Fruit fly (Drosophila melanogaster): Measurements from ENCODE around the gene Fer1HCH.

Fer1HCH gene

DNA sequence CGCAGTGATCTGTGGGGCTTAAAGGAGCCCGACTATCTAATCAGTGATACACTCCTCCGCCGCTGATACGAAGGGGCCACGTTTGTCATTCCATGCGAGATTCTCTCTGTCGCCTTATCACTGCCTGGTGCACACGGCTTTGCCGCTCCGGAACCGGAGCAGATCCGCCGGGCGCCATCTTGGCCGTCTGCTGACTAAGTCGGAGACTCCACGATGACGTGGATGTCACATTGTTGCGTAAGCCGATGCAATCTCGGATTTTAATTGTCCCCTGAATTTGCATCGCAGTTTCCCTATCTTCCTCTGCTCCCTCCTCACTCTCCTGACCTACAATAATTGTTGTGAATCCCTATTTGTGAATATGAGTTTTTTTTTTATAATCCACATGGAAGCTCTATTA lies 3.1 kb upstream of the Fer1HCH start:
- TF ChIP-seq Hr83 (GFP tag; optimal IDR thresholded peaks at IDR 0.05; ENCODE audit: poor library complexity, severe bottlenecking): no peak
- no peak for TF ChIP-seq Rel (GFP tag; optimal IDR thresholded peaks at IDR 0.05)
- TF ChIP-seq Rel (tag; optimal IDR thresholded peaks at IDR 0.05): peak; percentile 91

DNA sequence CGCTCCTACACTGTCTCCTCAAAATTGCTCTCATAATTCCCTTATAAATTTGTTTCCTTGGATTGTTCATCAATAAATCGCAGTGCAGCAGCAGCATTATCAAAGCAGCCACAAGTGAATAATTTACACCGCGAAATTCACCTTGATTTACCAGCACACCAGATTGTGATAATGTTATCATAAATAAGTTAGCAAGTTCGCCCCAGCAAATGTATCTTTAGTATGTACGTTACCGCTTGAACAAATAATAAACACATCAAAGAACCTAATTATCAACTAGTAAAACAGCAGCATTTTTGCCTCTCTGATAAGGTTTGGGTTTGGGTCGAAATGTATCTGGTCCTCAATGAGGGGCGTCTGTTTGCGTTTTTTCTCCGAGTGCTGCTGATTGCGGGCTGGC lies 2.3 kb upstream of the Fer1HCH start:
- no peak for TF ChIP-seq sage (GFP tag; optimal IDR thresholded peaks at IDR 0.05)
- TF ChIP-seq foxo (GFP tag; optimal IDR thresholded peaks at IDR 0.05): peak in 1 of 2 experiments; percentile 11
- TF ChIP-seq Hr83 (GFP tag; optimal IDR thresholded peaks at IDR 0.05; ENCODE audit: poor library complexity, severe bottlenecking): no peak

DNA sequence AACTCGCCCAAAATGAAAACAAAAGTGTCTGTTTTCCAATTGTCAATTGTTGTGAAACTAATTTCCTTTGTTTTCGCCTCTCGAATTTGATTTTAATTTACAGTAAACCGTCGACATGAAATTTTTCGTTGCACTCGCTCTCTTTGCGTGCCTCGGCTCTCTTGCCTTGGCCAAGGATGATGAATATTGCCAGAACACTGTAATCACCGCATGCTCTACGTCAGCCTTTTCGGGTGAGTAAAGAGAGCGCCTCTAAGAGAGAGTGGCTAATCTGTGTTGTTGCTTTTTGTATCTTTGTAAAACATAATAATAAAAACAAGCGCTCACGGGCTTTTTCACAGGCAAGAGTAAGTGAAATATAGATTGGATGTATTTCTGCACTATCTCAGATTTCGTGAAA lies 1.1 kb upstream of the Fer1HCH start:
- TF ChIP-seq dl (GFP tag; optimal IDR thresholded peaks at IDR 0.05; ENCODE audit: insufficient read depth in 1 of 2, partially characterized antibody in 2 of 2) (peak; percentile 39 to 79), Dif (GFP tag; optimal IDR thresholded peaks at IDR 0.05; ENCODE audit: partially characterized antibody) (peak; percentile 83), brk (GFP tag; optimal IDR thresholded peaks at IDR 0.05) (peak; percentile 29), pan (optimal IDR thresholded peaks at IDR 0.05) (no peak), sage (GFP tag; optimal IDR thresholded peaks at IDR 0.05) (peak; percentile 53), br (GFP tag; optimal IDR thresholded peaks at IDR 0.05) (no peak), GATAd (GFP tag; optimal IDR thresholded peaks at IDR 0.05) (no peak), CrebA (GFP tag; optimal IDR thresholded peaks at IDR 0.05; ENCODE audit: borderline replicate concordance) (peak; percentile 11), Hr83 (GFP tag; optimal IDR thresholded peaks at IDR 0.05; ENCODE audit: poor library complexity, severe bottlenecking) (peak; percentile 36), Hnf4 (GFP tag; optimal IDR thresholded peaks at IDR 0.05) (no peak)

DNA sequence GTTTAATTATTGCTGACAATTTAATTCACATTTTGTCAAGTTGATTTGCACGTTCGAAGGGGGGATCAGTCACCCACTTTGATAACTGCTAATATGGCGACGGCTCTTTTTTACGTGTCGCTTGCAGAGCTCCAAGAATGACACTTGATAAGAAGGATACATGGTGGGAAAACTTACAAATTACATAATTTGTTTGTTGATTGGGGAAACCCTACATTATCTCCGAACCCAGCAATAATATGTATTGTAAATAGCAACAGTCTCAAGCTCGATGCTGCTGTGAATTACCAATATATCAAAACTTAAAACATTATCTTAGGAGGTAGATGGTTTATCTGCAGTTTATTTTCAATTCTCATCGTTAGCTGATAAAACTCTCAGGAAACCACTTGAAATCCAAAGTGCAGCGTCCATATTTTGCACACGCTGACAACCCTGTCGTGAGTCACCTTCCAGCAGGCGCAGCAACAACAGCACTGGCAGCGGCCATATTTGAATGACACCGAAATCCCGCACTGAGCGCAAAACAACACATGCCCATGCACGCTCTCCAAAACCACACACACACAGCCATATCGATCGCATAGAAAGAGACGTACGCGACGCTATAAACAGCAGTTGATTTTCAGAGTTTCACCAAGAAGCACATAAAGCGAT lies 365 bp upstream of the Fer1HCH start:
- TF ChIP-seq GATAd (GFP tag; optimal IDR thresholded peaks at IDR 0.05) (peak; percentile 81), HLH106 (tag; optimal IDR thresholded peaks at IDR 0.05) (peak; percentile 94), Vsx2 (GFP tag; optimal IDR thresholded peaks at IDR 0.05; ENCODE audit: partially characterized antibody) (peak; percentile 76), rgr (GFP tag; optimal IDR thresholded peaks at IDR 0.05) (peak; percentile 92), OdsH (GFP tag; optimal IDR thresholded peaks at IDR 0.05) (peak; percentile 93), Myc (optimal IDR thresholded peaks at IDR 0.05) (no peak), Rel (GFP tag; optimal IDR thresholded peaks at IDR 0.05) (peak; percentile 55), Rel (tag; optimal IDR thresholded peaks at IDR 0.05) (peak; percentile 33), woc (GFP tag; optimal IDR thresholded peaks at IDR 0.05) (peak; percentile 95), Jra (GFP tag; optimal IDR thresholded peaks at IDR 0.05) (peak; percentile 91), foxo (GFP tag; optimal IDR thresholded peaks at IDR 0.05) (peak; percentile 61 to 96), CG9705 (GFP tag; optimal IDR thresholded peaks at IDR 0.05) (peak; percentile 94), Dfd (GFP tag; optimal IDR thresholded peaks at IDR 0.05) (no peak), sage (GFP tag; optimal IDR thresholded peaks at IDR 0.05) (peak; percentile 70), Dif (GFP tag; optimal IDR thresholded peaks at IDR 0.05; ENCODE audit: partially characterized antibody) (peak; percentile 74), CrebA (GFP tag; optimal IDR thresholded peaks at IDR 0.05; ENCODE audit: borderline replicate concordance) (no peak), Sp1 (GFP tag; optimal IDR thresholded peaks at IDR 0.05) (peak; percentile 96), brk (GFP tag; optimal IDR thresholded peaks at IDR 0.05) (no peak), tai (GFP tag; optimal IDR thresholded peaks at IDR 0.05) (peak; percentile 88), pan (optimal IDR thresholded peaks at IDR 0.05) (no peak), N (GFP tag; optimal IDR thresholded peaks at IDR 0.05) (no peak), Mio (GFP tag; optimal IDR thresholded peaks at IDR 0.05) (peak; percentile 74), psq (GFP tag; optimal IDR thresholded peaks at IDR 0.05) (peak; percentile 93), dsf (GFP tag; optimal IDR thresholded peaks at IDR 0.05; ENCODE audit: borderline replicate concordance) (peak; percentile 60), jim (GFP tag; optimal IDR thresholded peaks at IDR 0.05) (no peak), sv (GFP tag; optimal IDR thresholded peaks at IDR 0.05) (peak; percentile 93), h (GFP tag; optimal IDR thresholded peaks at IDR 0.05) (peak; percentile 90), dl (GFP tag; optimal IDR thresholded peaks at IDR 0.05; ENCODE audit: insufficient read depth in 1 of 2, partially characterized antibody in 2 of 2) (peak; percentile 19 to 78), Hr83 (GFP tag; optimal IDR thresholded peaks at IDR 0.05; ENCODE audit: poor library complexity, severe bottlenecking) (peak; percentile 81), ey (GFP tag; optimal IDR thresholded peaks at IDR 0.05) (peak; percentile 96), CG32264 (GFP tag; optimal IDR thresholded peaks at IDR 0.05) (peak; percentile 62), br (GFP tag; optimal IDR thresholded peaks at IDR 0.05) (peak; percentile 94), fru (GFP tag; optimal IDR thresholded peaks at IDR 0.05) (peak; percentile 95), Hr78 (GFP tag; optimal IDR thresholded peaks at IDR 0.05) (no peak), dmrt93B (GFP tag; optimal IDR thresholded peaks at IDR 0.05) (peak; percentile 98), lola (GFP tag; optimal IDR thresholded peaks at IDR 0.05) (no peak), usp (GFP tag; optimal IDR thresholded peaks at IDR 0.05) (peak; percentile 4), Hnf4 (GFP tag; optimal IDR thresholded peaks at IDR 0.05) (peak; percentile 72), Abd-B (GFP tag; optimal IDR thresholded peaks at IDR 0.05) (no peak)

All from whole organism, wandering third instar larva.